Fruit fly (Drosophila melanogaster): Measurements from ENCODE around the gene CG31407.
A peak's percentile ranks its signal among the peaks of the same experiment; 100 is the strongest.

CG31407 gene

DNA sequence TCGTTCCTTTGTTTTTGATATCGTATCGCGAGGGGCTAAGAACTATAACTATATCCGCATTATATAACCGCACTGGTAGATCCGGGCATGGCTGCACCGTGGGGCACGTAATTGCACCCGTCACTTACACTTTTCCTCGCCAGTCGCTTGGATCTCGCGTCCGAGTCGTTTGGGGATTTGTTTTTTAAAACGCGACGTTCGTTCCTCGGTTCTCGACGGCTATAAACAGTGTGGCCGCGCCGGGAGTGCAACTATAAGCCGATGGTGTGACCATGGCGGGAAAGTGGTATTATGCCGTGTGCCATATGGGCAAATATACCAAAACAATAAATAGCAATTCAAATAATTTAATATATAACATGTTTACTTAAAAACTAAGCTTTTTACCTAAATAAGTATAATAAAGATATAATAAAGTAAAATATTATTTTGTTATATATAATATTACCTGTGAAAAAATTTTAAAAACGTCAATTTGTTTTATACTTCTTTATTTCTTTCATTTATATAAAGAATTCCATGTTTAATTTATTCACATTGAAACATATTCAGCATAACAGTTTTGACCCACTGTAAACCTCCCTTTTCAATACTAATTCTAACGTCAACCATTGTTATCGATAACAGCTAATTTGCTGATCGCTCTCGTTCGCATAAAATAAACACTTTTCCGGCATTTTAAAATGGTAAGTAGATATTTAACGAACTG lies 17.9 kb upstream of the CG31407 start, which contains the start of the genes Mical and CG3909 (continued):
- no peak for TF ChIP-seq prd (optimal IDR thresholded peaks at IDR 0.05)
- TF ChIP-seq prd (GFP tag; IDR thresholded peaks at IDR 0.05) = peak; percentile 91
- TF ChIP-seq CG4617 (GFP tag; optimal IDR thresholded peaks at IDR 0.05; ENCODE audit: borderline replicate concordance) = peak; percentile 34
- TF ChIP-seq crp (GFP tag; optimal IDR thresholded peaks at IDR 0.05) = peak in 1 of 2 experiments; percentile 58
- peak; percentile 86 for TF ChIP-seq esg (GFP tag; conservative IDR thresholded peaks at IDR 0.05)
- TF ChIP-seq inv (GFP tag; IDR thresholded peaks at IDR 0.05; ENCODE audit: partially characterized antibody) = peak; percentile 32
- no peak for TF ChIP-seq GATAe (GFP tag; conservative IDR thresholded peaks at IDR 0.05)
- peak; percentile 61 for TF ChIP-seq gt (GFP tag; IDR thresholded peaks at IDR 0.05)
- TF ChIP-seq TFAM (GFP tag; optimal IDR thresholded peaks at IDR 0.05) = no peak
- TF ChIP-seq danr (GFP tag; IDR thresholded peaks at IDR 0.05) = 0 out of 2 replicates have a peak, but pooled peaks have one; percentile 30
- peak; percentile 80 for TF ChIP-seq CG13775 (GFP tag; optimal IDR thresholded peaks at IDR 0.05)
- peak; percentile 90 for TF ChIP-seq CG2889 (GFP tag; IDR thresholded peaks at IDR 0.05)
- TF ChIP-seq CG17802 (tag; optimal IDR thresholded peaks at IDR 0.05) = peak; percentile 12
- peak; percentile 20 for TF ChIP-seq nau (GFP tag; optimal IDR thresholded peaks at IDR 0.05)
- peak; percentile 29 for TF ChIP-seq Sry-δ (GFP tag; optimal IDR thresholded peaks at IDR 0.05)
- TF ChIP-seq pb (GFP tag; optimal IDR thresholded peaks at IDR 0.05) = no peak
- no peak for TF ChIP-seq eve (GFP tag; optimal IDR thresholded peaks at IDR 0.05)
- TF ChIP-seq Hr51 (GFP tag; optimal IDR thresholded peaks at IDR 0.05) = peak; percentile 5 to 90
- peak; percentile 75 for TF ChIP-seq CG10654 (GFP tag; optimal IDR thresholded peaks at IDR 0.05)
- TF ChIP-seq CG2202 (tag; optimal IDR thresholded peaks at IDR 0.05) = peak; percentile 13
- TF ChIP-seq Doc2 (GFP tag; IDR thresholded peaks at IDR 0.05) = no peak
- peak; percentile 74 for TF ChIP-seq B-H2 (GFP tag; optimal IDR thresholded peaks at IDR 0.05)
- TF ChIP-seq PHDP (tag; optimal IDR thresholded peaks at IDR 0.05) = peak; percentile 85
- peak; percentile 2 for TF ChIP-seq trh (GFP tag; optimal IDR thresholded peaks at IDR 0.05)
- TF ChIP-seq repo (GFP tag; optimal IDR thresholded peaks at IDR 0.05) = no peak
- peak; percentile 31 for TF ChIP-seq Antp (GFP tag; optimal IDR thresholded peaks at IDR 0.05)
- no peak; the same call in 1 of the 3 replicates for TF ChIP-seq Opbp (GFP tag; IDR thresholded peaks at IDR 0.05; ENCODE audit: partially characterized antibody)
- peak; percentile 70 for TF ChIP-seq ato (GFP tag; IDR thresholded peaks at IDR 0.05; ENCODE audit: partially characterized antibody)
- peak; percentile 87 for TF ChIP-seq CG11504 (tag; optimal IDR thresholded peaks at IDR 0.05)
- peak; percentile 61; the same call in 2 of the 3 replicates for TF ChIP-seq CG34224 (GFP tag; IDR thresholded peaks at IDR 0.05; ENCODE audit: partially characterized antibody)
- peak; percentile 17 for TF ChIP-seq CG7786 (GFP tag; optimal IDR thresholded peaks at IDR 0.05)
- TF ChIP-seq CG11696 (GFP tag; IDR thresholded peaks at IDR 0.05) = peak; percentile 75
- peak; percentile 83 for TF ChIP-seq wdn (GFP tag; IDR thresholded peaks at IDR 0.05)
- TF ChIP-seq CG17612 (GFP tag; IDR thresholded peaks at IDR 0.05) = peak; percentile 79
- peak; percentile 53 for TF ChIP-seq croc (GFP tag; conservative IDR thresholded peaks at IDR 0.05)
- TF ChIP-seq CG3281 (GFP tag; optimal IDR thresholded peaks at IDR 0.05) = peak; percentile 70
- TF ChIP-seq maf-S (GFP tag; optimal IDR thresholded peaks at IDR 0.05) = peak; percentile 47
- TF ChIP-seq Nf-YB (GFP tag; optimal IDR thresholded peaks at IDR 0.05) = peak; percentile 70
- peak; percentile 57; the same call in 1 of the 3 replicates for TF ChIP-seq CG2199 (GFP tag; IDR thresholded peaks at IDR 0.05)
- peak; percentile 92 for TF ChIP-seq CG2678 (tag; optimal IDR thresholded peaks at IDR 0.05)
- peak; percentile 87 for TF ChIP-seq otp (GFP tag; IDR thresholded peaks at IDR 0.05)
- TF ChIP-seq Dfd (GFP tag; optimal IDR thresholded peaks at IDR 0.05) = no peak
- peak; percentile 49 for TF ChIP-seq Bteb2 (GFP tag; optimal IDR thresholded peaks at IDR 0.05)
- peak; percentile 63 for TF ChIP-seq HHEX (GFP tag; optimal IDR thresholded peaks at IDR 0.05)
- TF ChIP-seq Hmx (GFP tag; optimal IDR thresholded peaks at IDR 0.05) = no peak
- peak; percentile 88 for TF ChIP-seq CG13296 (GFP tag; optimal IDR thresholded peaks at IDR 0.05)
- peak; percentile 77 for TF ChIP-seq CG9437 (GFP tag; optimal IDR thresholded peaks at IDR 0.05)
- peak; percentile 28 for TF ChIP-seq odd (GFP tag; optimal IDR thresholded peaks at IDR 0.05)
- peak; percentile 4 for TF ChIP-seq CG31365 (tag; optimal IDR thresholded peaks at IDR 0.05)

Measured in whole organism, embryonic.